Fruit fly (Drosophila melanogaster): ENCODE measurements around the gene CG32795.
A peak's percentile ranks its signal among the peaks of the same experiment; 100 is the strongest.

CG32795 gene

DNA sequence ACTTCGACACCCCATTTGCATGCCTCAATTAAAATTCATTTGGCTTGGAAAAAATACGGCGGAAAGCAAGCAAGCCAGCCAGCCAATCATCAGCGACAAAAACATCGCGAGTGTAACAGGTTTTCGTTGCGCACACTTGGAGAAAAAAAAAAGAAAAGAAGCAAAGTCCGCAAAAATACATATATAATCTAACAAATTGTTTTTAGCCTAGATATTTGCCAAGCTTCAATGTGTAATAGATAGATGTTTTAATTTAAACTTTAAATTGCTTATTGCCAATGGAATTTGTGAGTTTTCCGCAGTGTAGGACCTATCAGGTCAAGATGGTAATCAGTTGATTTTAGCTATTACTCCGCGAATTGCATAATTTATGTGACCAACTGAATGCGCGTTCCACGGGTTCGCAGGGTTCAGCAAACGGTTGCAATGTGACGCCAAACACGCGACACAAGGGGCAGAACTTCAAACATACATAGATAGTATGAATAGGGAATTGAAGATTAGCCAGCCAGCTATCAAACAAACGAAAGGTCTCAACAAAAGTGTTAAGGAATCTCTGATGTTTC, 3.7 kb downstream of the CG32795 start:
- TF ChIP-seq CG8478 (optimal IDR thresholded peaks at IDR 0.05) = no peak
- no peak for TF ChIP-seq CTCF (optimal IDR thresholded peaks at IDR 0.05)

- TF ChIP-seq CTCF (optimal IDR thresholded peaks at IDR 0.05) = no peak
These were observed 24.9 kb downstream of the CG32795 start for dm6 chrX:2765440-2765839.

DNA sequence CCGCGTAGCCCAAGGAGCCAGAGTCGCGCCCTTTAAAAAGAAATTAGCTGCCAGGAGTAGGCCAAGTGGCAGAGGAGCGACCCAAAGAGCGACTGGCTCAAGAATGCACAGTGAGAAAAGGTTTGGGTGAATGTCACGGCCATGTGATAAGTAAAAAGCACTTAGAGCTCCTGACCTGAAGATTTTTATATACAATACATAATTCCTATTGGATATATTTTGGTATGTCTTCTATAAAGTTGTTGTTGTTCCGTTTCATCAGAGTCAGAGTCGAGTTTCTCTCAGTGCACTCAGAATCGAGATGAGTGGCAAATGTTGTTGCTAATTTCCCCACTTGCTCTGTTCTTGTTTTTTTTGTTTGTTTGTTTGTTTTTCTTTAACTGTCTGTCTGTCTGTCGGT, 29.2 kb downstream of the CG32795 start:
- no peak for TF ChIP-seq CG8478 (optimal IDR thresholded peaks at IDR 0.05)
- TF ChIP-seq CTCF (optimal IDR thresholded peaks at IDR 0.05) = no peak

dm6 chrX:2757400-2757799, 33.0 kb downstream of the CG32795 start:
- TF ChIP-seq CTCF (optimal IDR thresholded peaks at IDR 0.05) (no peak), CG8478 (optimal IDR thresholded peaks at IDR 0.05) (no peak)

DNA sequence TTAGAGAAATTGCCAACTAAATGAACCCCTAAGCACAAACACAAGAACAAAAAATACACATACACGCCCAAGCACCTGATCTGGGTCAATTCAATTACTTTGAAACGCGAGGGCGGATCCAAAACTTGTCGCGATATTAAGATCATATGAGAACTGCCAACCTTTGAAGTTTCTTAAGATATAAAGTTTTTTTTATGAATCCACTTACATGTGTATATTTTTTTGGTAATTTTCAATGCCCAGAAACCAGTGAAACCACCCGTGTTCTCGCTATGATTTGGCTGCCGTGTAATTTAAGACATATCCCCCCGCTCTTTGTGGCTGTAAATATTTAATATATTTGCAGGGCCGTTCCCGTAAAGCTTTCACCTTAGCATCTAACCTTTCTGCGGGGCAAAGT, 40.7 kb downstream of the CG32795 start:
- no peak for TF ChIP-seq CTCF (optimal IDR thresholded peaks at IDR 0.05)
- no peak for TF ChIP-seq CG8478 (optimal IDR thresholded peaks at IDR 0.05)

- TF ChIP-seq CTCF (optimal IDR thresholded peaks at IDR 0.05) = no peak
- no peak for TF ChIP-seq CG8478 (optimal IDR thresholded peaks at IDR 0.05)
These were observed 46.3 kb downstream of the CG32795 start, which contains the start of gene Syx4 for dm6 chrX:2744042-2744441. Gene Syx4, minus strand, starts transcription at chrX:2744076.

- TF ChIP-seq CG8478 (optimal IDR thresholded peaks at IDR 0.05) (no peak), CTCF (optimal IDR thresholded peaks at IDR 0.05) (no peak)
These were observed 46.8 kb downstream of the CG32795 start for dm6 chrX:2743601-2744000.

dm6 chrX:2743020-2743419, 47.3 kb downstream of the CG32795 start:
- TF ChIP-seq CG8478 (optimal IDR thresholded peaks at IDR 0.05) (no peak), CTCF (optimal IDR thresholded peaks at IDR 0.05) (no peak)

DNA sequence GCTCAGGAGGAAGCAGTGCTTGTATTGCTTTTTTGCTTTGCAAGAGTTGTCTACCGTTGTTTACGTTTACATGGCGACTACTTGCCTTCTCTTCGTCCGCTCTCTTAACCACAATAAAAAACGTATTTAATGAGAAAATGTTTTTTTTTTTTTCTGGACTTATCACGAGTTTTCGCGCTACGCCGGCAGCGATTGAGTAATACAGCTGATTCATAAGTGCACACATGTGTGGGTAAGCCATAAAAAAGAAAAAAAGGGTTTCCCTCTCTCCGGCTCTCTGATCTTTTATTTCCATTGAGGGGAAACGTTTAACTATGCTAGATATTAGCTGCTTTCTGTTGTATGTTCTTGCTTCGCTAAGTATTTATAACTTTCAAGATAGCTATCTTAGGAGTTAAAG, 48.3 kb downstream of the CG32795 start:
- no peak for TF ChIP-seq CG8478 (optimal IDR thresholded peaks at IDR 0.05)
- TF ChIP-seq CTCF (optimal IDR thresholded peaks at IDR 0.05) = no peak

DNA sequence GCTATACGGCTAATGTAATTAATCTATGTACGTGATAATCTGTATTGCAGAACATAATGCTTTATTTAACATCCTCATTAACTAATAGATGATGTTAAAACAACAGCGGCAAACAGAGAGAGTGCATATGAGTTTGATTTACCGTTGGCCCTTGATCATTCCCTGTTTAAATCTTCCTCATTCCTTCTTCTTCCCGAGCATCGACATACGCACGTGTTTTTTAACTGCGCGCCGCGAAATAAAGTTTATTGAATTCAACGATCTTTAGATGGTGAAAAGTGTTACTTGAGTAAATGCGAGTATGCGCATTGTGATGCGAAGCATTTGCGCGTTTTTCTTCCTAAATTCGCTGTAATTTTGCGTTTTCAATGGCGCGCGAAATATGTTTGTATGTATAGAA, 50.3 kb downstream of the CG32795 start, which contains the start of gene kirre:
Gene kirre (plus strand): TSS at position 301 of the 400 bp plus-strand sequence.
- TF ChIP-seq CTCF (optimal IDR thresholded peaks at IDR 0.05) (no peak), CG8478 (optimal IDR thresholded peaks at IDR 0.05) (no peak)

DNA sequence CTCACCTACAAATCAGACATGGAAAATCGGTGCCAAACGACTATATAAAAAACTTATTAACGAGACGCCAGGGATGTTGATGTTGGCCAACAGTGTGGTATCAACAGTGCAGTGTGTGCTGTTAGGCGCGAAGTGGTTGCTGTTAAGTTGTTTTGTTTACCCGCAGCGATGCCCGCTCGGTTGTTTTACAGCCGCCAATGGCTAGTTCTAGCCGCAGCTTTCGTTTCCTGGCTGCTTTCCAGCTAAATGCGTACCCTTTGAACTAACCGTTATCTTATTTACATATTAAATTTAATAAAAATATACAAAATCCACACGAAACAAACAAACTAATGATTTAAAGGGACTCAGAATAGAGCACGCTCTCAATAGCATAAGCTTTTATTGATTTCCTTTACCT, 51.7 kb downstream of the CG32795 start, which contains the start of gene crm:
Gene crm (minus strand): TSS at position 111 of the 400 bp plus-strand sequence.
- TF ChIP-seq CTCF (optimal IDR thresholded peaks at IDR 0.05) = peak in 1 of 2 experiments; percentile 27
- no peak for TF ChIP-seq CG8478 (optimal IDR thresholded peaks at IDR 0.05)

All from S2 (cell line).